Fruit fly (Drosophila melanogaster) whole organism, embryonic: ENCODE measurements around the gene Roc1b.

ENCODE experiments used
- ATbp ChIP-seq: fragments of 200-800 bp; sonication (Bioruptor generic); optimal IDR thresholded peaks from 2 replicates; lab custom pipeline; 2017; ENCODE audit warnings: missing biosample characterization, mild to moderate bottlenecking, missing genetic modification characterization, missing genetic modification reagents
- Bgb ChIP-seq: fragments of 200-800 bp; sonication (Bioruptor generic); IDR thresholded peaks from 2 replicates; pipeline ENCODE4 v1.3.6; 2022; ENCODE audit warnings: missing biosample characterization, missing genetic modification characterization; ENCODE audit not compliant: partially characterized antibody
- CG10959 ChIP-seq: fragments of 200-800 bp; sonication (Bioruptor generic); IDR thresholded peaks from 2 replicates; pipeline ENCODE4 v1.3.6; 2022; ENCODE audit warnings: missing biosample characterization, missing genetic modification characterization
- CG11723 ChIP-seq: fragments of 200-800 bp; sonication (Bioruptor generic); optimal IDR thresholded peaks from 2 replicates; lab custom pipeline; 2017; ENCODE audit warnings: missing biosample characterization, mild to moderate bottlenecking, missing genetic modification characterization
- CG1647 ChIP-seq: fragments of 200-800 bp; sonication (Bioruptor generic); optimal IDR thresholded peaks from 3 replicates; lab custom pipeline; 2016; ENCODE audit warnings: missing biosample characterization, missing genetic modification characterization
- CG17912 ChIP-seq: fragments of 200-800 bp; sonication (Bioruptor generic); optimal IDR thresholded peaks from 2 replicates; lab custom pipeline; 2018; ENCODE audit warnings: missing biosample characterization, mild to moderate bottlenecking, missing genetic modification characterization
- CG18011 ChIP-seq: fragments of 200-800 bp; sonication (Bioruptor generic); optimal IDR thresholded peaks from 2 replicates; lab custom pipeline; 2017; ENCODE audit warnings: missing biosample characterization, missing genetic modification characterization, mild to moderate bottlenecking, moderate library complexity, missing genotype
- CG18262 ChIP-seq: fragments of 200-800 bp; optimal IDR thresholded peaks from 3 replicates; lab custom pipeline; 2019; ENCODE audit warnings: missing biosample characterization, mild to moderate bottlenecking, missing genetic modification characterization, moderate library complexity
- CG3407 ChIP-seq: fragments of 200-800 bp; sonication (Bioruptor generic); optimal IDR thresholded peaks from 2 replicates; lab custom pipeline; 2018; ENCODE audit warnings: missing biosample characterization, mild to moderate bottlenecking, missing genetic modification characterization
- CG3838 ChIP-seq: fragments of 200-800 bp; sonication (Bioruptor generic); optimal IDR thresholded peaks from 3 replicates; lab custom pipeline; 2016; ENCODE audit warnings: missing biosample characterization, missing genetic modification characterization
- CG4424 ChIP-seq: fragments of 200-800 bp; sonication (Bioruptor generic); optimal IDR thresholded peaks from 3 replicates; lab custom pipeline; 2016; ENCODE audit warnings: missing biosample characterization, missing genetic modification characterization
- CG4617 ChIP-seq: fragments of 200-800 bp; sonication (Bioruptor generic); optimal IDR thresholded peaks from 3 replicates; lab custom pipeline; 2016; ENCODE audit warnings: missing biosample characterization, missing genetic modification characterization, borderline replicate concordance
- CG6175 ChIP-seq: fragments of 200-800 bp; sonication (Bioruptor generic); IDR thresholded peaks from 3 replicates; pipeline ENCODE4 v1.3.6; 2022; ENCODE audit warnings: missing biosample characterization, missing genetic modification characterization
- CG6272 ChIP-seq: fragments of 200-800 bp; sonication (Bioruptor generic); IDR thresholded peaks from 2 replicates; pipeline ENCODE4 v1.3.6; 2022; ENCODE audit warnings: missing biosample characterization, missing genetic modification characterization
- CG8478 ChIP-seq: fragments of >200 bp; optimal IDR thresholded peaks from 2 replicates; lab custom pipeline; 2018
- Camta ChIP-seq: fragments of 200-800 bp; sonication (Bioruptor generic); optimal IDR thresholded peaks from 2 replicates; lab custom pipeline; 2016; ENCODE audit warnings: missing biosample characterization, missing genetic modification characterization
- Fer1 ChIP-seq: fragments of 200-800 bp; sonication (Bioruptor generic); optimal IDR thresholded peaks from 2 replicates; lab custom pipeline; 2017; ENCODE audit warnings: missing biosample characterization, mild to moderate bottlenecking, missing genetic modification characterization
- H2.0 ChIP-seq: fragments of 200-800 bp; sonication (Bioruptor generic); IDR thresholded peaks from 2 replicates; pipeline ENCODE4 v1.3.6; 2022; ENCODE audit warnings: missing biosample characterization, missing genetic modification characterization
- Jarid2 ChIP-seq: fragments of 200-800 bp; sonication (Bioruptor generic); optimal IDR thresholded peaks from 3 replicates; lab custom pipeline; 2017; ENCODE audit warnings: mild to moderate bottlenecking, missing biosample characterization, missing genetic modification reagents, missing genetic modification characterization
- Med ChIP-seq: fragments of 200-800 bp; sonication (Bioruptor generic); peaks from one replicate; lab custom pipeline; 2016; ENCODE audit warnings: missing biosample characterization, missing genetic modification characterization, mild to moderate bottlenecking, inconsistent platforms, moderate library complexity
- Myb ChIP-seq: fragments of 200-800 bp; sonication (Bioruptor generic); optimal IDR thresholded peaks from 2 replicates; lab custom pipeline; 2016; ENCODE audit warnings: missing biosample characterization, missing genetic modification characterization
- NfI ChIP-seq: fragments of 200-800 bp; sonication (Bioruptor generic); optimal IDR thresholded peaks from 3 replicates; lab custom pipeline; 2018; ENCODE audit warnings: missing biosample characterization, mild to moderate bottlenecking, missing genetic modification characterization, moderate library complexity
- Oli ChIP-seq: fragments of 200-800 bp; sonication (Bioruptor generic); optimal IDR thresholded peaks from 2 replicates; lab custom pipeline; 2018; ENCODE audit warnings: missing biosample characterization, mild to moderate bottlenecking, missing genetic modification characterization, moderate library complexity
- Poxn ChIP-seq: fragments of 200-800 bp; sonication (Bioruptor generic); IDR thresholded peaks from 2 replicates; pipeline ENCODE4 v1.3.6; 2022; ENCODE audit warnings: missing biosample characterization, missing genetic modification characterization
- Scr ChIP-seq: fragments of 200-800 bp; sonication (Bioruptor generic); IDR thresholded peaks from 2 replicates; pipeline ENCODE4 v1.3.6; 2022; ENCODE audit warnings: missing biosample characterization, missing genetic modification characterization; ENCODE audit not compliant: partially characterized antibody
- Trl ChIP-seq, 3 experiments: fragments of >200 bp in 2 of 3; fragments of 200-800 bp in 1 of 3; sonication (Bioruptor generic) in 1 of 3; optimal IDR thresholded peaks; 2 replicates in 1 of 3; 3 replicates in 2 of 3; lab custom pipeline; 2016 to 2017; ENCODE audit warnings: missing biosample characterization in 1 of 3, missing genetic modification characterization in 1 of 3
- Usf ChIP-seq: fragments of 200-800 bp; sonication (Bioruptor generic); optimal IDR thresholded peaks from 2 replicates; lab custom pipeline; 2017; ENCODE audit warnings: missing genotype, missing biosample characterization, missing genetic modification characterization
- aop ChIP-seq: fragments of 200-800 bp; sonication (Bioruptor generic); IDR thresholded peaks from 2 replicates; pipeline ENCODE4 v1.3.6; 2022; ENCODE audit warnings: missing biosample characterization, missing genetic modification characterization
- bigmax ChIP-seq: fragments of 200-800 bp; sonication (Bioruptor generic); optimal IDR thresholded peaks from 2 replicates; lab custom pipeline; 2018; ENCODE audit warnings: missing biosample characterization, mild to moderate bottlenecking, missing genetic modification characterization
- cas ChIP-seq: fragments of 200-800 bp; sonication (Bioruptor generic); IDR thresholded peaks from 2 replicates; pipeline ENCODE4 v1.3.6; 2022; ENCODE audit warnings: missing biosample characterization, missing genetic modification characterization
- caup ChIP-seq: fragments of 200-800 bp; sonication (Bioruptor generic); optimal IDR thresholded peaks from 3 replicates; lab custom pipeline; 2017; ENCODE audit warnings: missing biosample characterization, mild to moderate bottlenecking, missing genetic modification characterization, moderate library complexity; ENCODE audit not compliant: severe bottlenecking
- crc ChIP-seq: fragments of 200-800 bp; sonication (Bioruptor generic); optimal IDR thresholded peaks from 2 replicates; lab custom pipeline; 2016; ENCODE audit warnings: missing biosample characterization, missing genetic modification characterization
- crp ChIP-seq, 2 experiments: fragments of 200-800 bp; sonication (Bioruptor generic); optimal IDR thresholded peaks; 2 replicates in 1 of 2; 3 replicates in 1 of 2; lab custom pipeline; 2017; ENCODE audit warnings: missing biosample characterization in 2 of 2, missing genetic modification characterization in 2 of 2, mild to moderate bottlenecking in 1 of 2, moderate library complexity in 1 of 2
- dimm ChIP-seq: fragments of 200-800 bp; sonication (Bioruptor generic); IDR thresholded peaks from 2 replicates; pipeline ENCODE4 v1.3.6; 2022; ENCODE audit warnings: missing biosample characterization, missing genetic modification characterization
- dpn ChIP-seq, 2 experiments: fragments of 200-800 bp; sonication (Bioruptor generic); optimal IDR thresholded peaks; 3 replicates each; lab custom pipeline; 2016; ENCODE audit warnings: missing biosample characterization in 2 of 2, missing genetic modification characterization in 2 of 2
- emc ChIP-seq: fragments of 200-800 bp; sonication (Bioruptor generic); optimal IDR thresholded peaks from 2 replicates; lab custom pipeline; 2016; ENCODE audit warnings: missing biosample characterization, missing genetic modification characterization
- ewg ChIP-seq: fragments of 200-800 bp; sonication (Bioruptor generic); optimal IDR thresholded peaks from 3 replicates; lab custom pipeline; 2017; ENCODE audit warnings: mild to moderate bottlenecking, missing biosample characterization, missing genetic modification reagents, missing genetic modification characterization
- gcm ChIP-seq: fragments of 200-800 bp; sonication (Bioruptor generic); optimal IDR thresholded peaks from 2 replicates; lab custom pipeline; 2019; ENCODE audit warnings: missing biosample characterization, mild to moderate bottlenecking, missing genetic modification characterization, moderate library complexity
- gcm2 ChIP-seq: fragments of 200-800 bp; sonication (Bioruptor generic); optimal IDR thresholded peaks from 2 replicates; lab custom pipeline; 2016; ENCODE audit warnings: missing biosample characterization, missing genetic modification characterization
- grau ChIP-seq: fragments of 200-800 bp; optimal IDR thresholded peaks from 3 replicates; lab custom pipeline; 2019; ENCODE audit warnings: missing biosample characterization, mild to moderate bottlenecking, missing genetic modification characterization, moderate library complexity
- kah ChIP-seq: fragments of 200-800 bp; sonication (Bioruptor generic); optimal IDR thresholded peaks from 2 replicates; lab custom pipeline; 2018; ENCODE audit warnings: missing biosample characterization, mild to moderate bottlenecking, missing genetic modification characterization
- org-1 ChIP-seq: fragments of 200-800 bp; sonication (Bioruptor generic); optimal IDR thresholded peaks from 2 replicates; lab custom pipeline; 2017; ENCODE audit warnings: missing biosample characterization, missing genetic modification characterization
- run ChIP-seq: fragments of 200-800 bp; sonication (Bioruptor generic); optimal IDR thresholded peaks from 3 replicates; lab custom pipeline; 2018; ENCODE audit warnings: missing biosample characterization, mild to moderate bottlenecking, missing genetic modification characterization
- schlank ChIP-seq: fragments of 200-800 bp; sonication (Bioruptor generic); optimal IDR thresholded peaks from 2 replicates; lab custom pipeline; 2018; ENCODE audit warnings: missing biosample characterization, mild to moderate bottlenecking, missing genetic modification characterization
- scrt ChIP-seq: fragments of 200-800 bp; sonication (Bioruptor generic); optimal IDR thresholded peaks from 2 replicates; lab custom pipeline; 2018; ENCODE audit warnings: missing biosample characterization, mild to moderate bottlenecking, missing genetic modification characterization, moderate library complexity
- sd ChIP-seq: fragments of 200-800 bp; sonication (Bioruptor generic); optimal IDR thresholded peaks from 3 replicates; lab custom pipeline; 2018; ENCODE audit warnings: missing biosample characterization, mild to moderate bottlenecking, missing genetic modification characterization, moderate library complexity
- shn ChIP-seq: fragments of 200-800 bp; sonication (Bioruptor generic); optimal IDR thresholded peaks from 3 replicates; lab custom pipeline; 2016; ENCODE audit warnings: missing biosample characterization, missing genetic modification characterization
- stc ChIP-seq: fragments of 200-800 bp; sonication (Bioruptor generic); IDR thresholded peaks from 2 replicates; pipeline ENCODE4 v1.3.6; 2022; ENCODE audit warnings: missing biosample characterization, missing genetic modification characterization

Gene Roc1b

dm6 chr3L:346656-347640 is 10.8 kb upstream of the Roc1b start, which contains the start of gene mth (continued):
- TF ChIP-seq Oli (tag; lab: Kevin White, UChicago) (peak; percentile 3), Camta (GFP tag; lab: Kevin White, UChicago) (peak; percentile 56), CG18262 (tag; lab: Kevin White, UChicago) (peak; percentile 49), shn (GFP tag; lab: Kevin White, UChicago) (peak; percentile 44), H2.0 (GFP tag; lab: Robert Waterston, UW) (no peak), stc (GFP tag; lab: Robert Waterston, UW) (peak; percentile 27; the same call in 1 of the 2 replicates), emc (GFP tag; lab: Kevin White, UChicago) (peak; percentile 19), Scr (GFP tag; lab: Robert Waterston, UW) (peak; percentile 99), NfI (GFP tag; lab: Kevin White, UChicago) (peak; percentile 48), crc (GFP tag; lab: Kevin White, UChicago) (no peak), Med (GFP tag; lab: Kevin White, UChicago) (peak; percentile 84), grau (tag; lab: Kevin White, UChicago) (peak; percentile 49), CG6272 (GFP tag; lab: Robert Waterston, UW) (peak; percentile 52; the same call in 1 of the 2 replicates), kah (no peak), org-1 (GFP tag; lab: Kevin White, UChicago) (no peak), dpn (GFP tag; optimal IDR thresholded peaks at IDR 0.05; lab: Kevin White, UChicago) (peak; percentile 53 to 60), run (tag; lab: Kevin White, UChicago) (no peak), ewg (GFP tag; lab: Kevin White, UChicago) (peak; percentile 33), CG3838 (GFP tag; lab: Kevin White, UChicago) (no peak), sd (no peak), dimm (GFP tag; lab: Robert Waterston, UW) (no peak), cas (GFP tag; lab: Robert Waterston, UW) (no peak), schlank (no peak), Fer1 (GFP tag; lab: Kevin White, UChicago) (no peak), Jarid2 (GFP tag; lab: Kevin White, UChicago) (peak; percentile 46), CG11723 (GFP tag; lab: Kevin White, UChicago) (no peak), bigmax (GFP tag; lab: Kevin White, UChicago) (no peak), caup (no peak), Trl (optimal IDR thresholded peaks at IDR 0.05; lab: Kevin White, UChicago) (no peak), Trl (GFP tag; optimal IDR thresholded peaks at IDR 0.05; lab: Kevin White, UChicago) (peak; percentile 24), CG18011 (GFP tag; lab: Kevin White, UChicago) (no peak), CG1647 (GFP tag; lab: Kevin White, UChicago) (peak; percentile 7), CG3407 (peak; percentile 21), CG10959 (GFP tag; lab: Robert Waterston, UW) (no peak), Bgb (peak; percentile 94), CG8478 (lab: Kevin White, UChicago) (no peak), gcm (GFP tag; lab: Kevin White, UChicago) (no peak), CG4617 (GFP tag; lab: Kevin White, UChicago) (peak; percentile 65), Poxn (GFP tag; lab: Robert Waterston, UW) (no peak), CG17912 (GFP tag; lab: Kevin White, UChicago) (no peak), gcm2 (GFP tag; lab: Kevin White, UChicago) (no peak), ATbp (GFP tag; lab: Kevin White, UChicago) (no peak), Usf (GFP tag; lab: Kevin White, UChicago) (no peak), CG4424 (GFP tag; lab: Kevin White, UChicago) (peak; percentile 38), aop (no peak), Myb (GFP tag; lab: Kevin White, UChicago) (peak; percentile 73), crp (GFP tag; optimal IDR thresholded peaks at IDR 0.05; lab: Kevin White, UChicago) (peak in 1 of 2 experiments; percentile 54), scrt (GFP tag; lab: Kevin White, UChicago) (no peak), CG6175 (GFP tag; lab: Robert Waterston, UW) (no peak)
